Worm (Caenorhabditis elegans) whole organism, L2 larva: Measurements from ENCODE around the gene mrp-7.

Experiments used
- C34F6.9 ChIP-seq: fragments of 150-350 bp; optimal IDR thresholded peaks from 2 replicates; lab custom pipeline; 2014; ENCODE audit warnings: missing biosample characterization, missing genetic modification characterization
- F13H6.1 ChIP-seq: sonication (generic microtip); optimal IDR thresholded peaks from 2 replicates; lab custom pipeline; 2016; ENCODE audit warnings: missing genetic modification characterization, missing compliant biosample characterization
- R02D3.7 ChIP-seq: fragments of 150-350 bp; optimal IDR thresholded peaks from 2 replicates; lab custom pipeline; 2014; ENCODE audit warnings: missing biosample characterization, missing genetic modification characterization
- ZK546.5 ChIP-seq: sonication (generic microtip); optimal IDR thresholded peaks from 2 replicates; lab custom pipeline; 2017; ENCODE audit warnings: missing biosample characterization, missing genetic modification characterization
- aly-2 ChIP-seq: fragments of 150-350 bp; optimal IDR thresholded peaks from 2 replicates; lab custom pipeline; 2014; ENCODE audit warnings: missing biosample characterization, missing genetic modification characterization
- ama-1 ChIP-seq: fragments of 150-350 bp; optimal IDR thresholded peaks from 2 replicates; lab custom pipeline; 2018; ENCODE audit warnings: inconsistent platforms
- ceh-16 ChIP-seq: fragments of 150-350 bp; optimal IDR thresholded peaks from 2 replicates; lab custom pipeline; 2014; ENCODE audit warnings: missing biosample characterization, missing genetic modification characterization
- crh-2 ChIP-seq: sonication (generic microtip); optimal IDR thresholded peaks from 2 replicates; lab custom pipeline; 2017; ENCODE audit warnings: missing biosample characterization, missing genetic modification characterization
- dmd-4 ChIP-seq: sonication (generic microtip); optimal IDR thresholded peaks from 2 replicates; lab custom pipeline; 2017; ENCODE audit warnings: missing biosample characterization, missing genetic modification characterization
- egl-27 ChIP-seq: sonication (generic microtip); optimal IDR thresholded peaks from 3 replicates; lab custom pipeline; 2017; ENCODE audit warnings: missing biosample characterization, missing genetic modification reagents, missing genetic modification characterization
- elt-3 ChIP-seq: sonication (generic microtip); optimal IDR thresholded peaks from 2 replicates; lab custom pipeline; 2017; ENCODE audit warnings: missing biosample characterization, missing genetic modification characterization
- fos-1 ChIP-seq: fragments of 150-350 bp; optimal IDR thresholded peaks from 2 replicates; lab custom pipeline; 2014; ENCODE audit warnings: missing biosample characterization, missing genetic modification characterization
- gmeb-1 ChIP-seq: fragments of 150-350 bp; optimal IDR thresholded peaks from 2 replicates; lab custom pipeline; 2014; ENCODE audit warnings: missing biosample characterization, missing genetic modification characterization
- lin-13 ChIP-seq: fragments of 150-350 bp; optimal IDR thresholded peaks from 2 replicates; lab custom pipeline; 2014; ENCODE audit warnings: missing biosample characterization, missing genetic modification reagents, missing genetic modification characterization
- lin-39 ChIP-seq: fragments of 150-350 bp; optimal IDR thresholded peaks from 2 replicates; lab custom pipeline; 2014; ENCODE audit warnings: missing biosample characterization, missing genetic modification reagents, missing genetic modification characterization
- mab-5 ChIP-seq: fragments of 150-350 bp; optimal IDR thresholded peaks from 2 replicates; lab custom pipeline; 2014; ENCODE audit warnings: missing biosample characterization, missing genetic modification characterization
- mbf-1 ChIP-seq: sonication (generic microtip); optimal IDR thresholded peaks from 2 replicates; lab custom pipeline; 2017; ENCODE audit warnings: missing biosample characterization, missing genetic modification characterization
- nhr-10 ChIP-seq: sonication (generic microtip); optimal IDR thresholded peaks from 2 replicates; lab custom pipeline; 2017; ENCODE audit warnings: missing biosample characterization, missing genetic modification characterization
- nhr-12 ChIP-seq: fragments of 150-350 bp; optimal IDR thresholded peaks from 2 replicates; lab custom pipeline; 2014; ENCODE audit warnings: missing biosample characterization, missing genetic modification characterization
- nhr-129 ChIP-seq: fragments of 150-350 bp; optimal IDR thresholded peaks from 2 replicates; lab custom pipeline; 2014; ENCODE audit warnings: missing biosample characterization, missing genetic modification characterization
- nhr-21 ChIP-seq: fragments of 150-350 bp; optimal IDR thresholded peaks from 2 replicates; lab custom pipeline; 2014; ENCODE audit warnings: missing biosample characterization, missing genetic modification characterization
- nhr-237 ChIP-seq: fragments of 150-350 bp; optimal IDR thresholded peaks from 2 replicates; lab custom pipeline; 2014; ENCODE audit warnings: missing biosample characterization, missing genetic modification characterization
- nhr-25 ChIP-seq: fragments of 150-350 bp; sonication (generic microtip); optimal IDR thresholded peaks from 3 replicates; lab custom pipeline; 2014; ENCODE audit warnings: missing biosample characterization, missing genetic modification characterization
- nhr-6 ChIP-seq: fragments of 150-350 bp; optimal IDR thresholded peaks from 2 replicates; lab custom pipeline; 2014; ENCODE audit warnings: missing biosample characterization, missing genetic modification characterization
- nhr-77 ChIP-seq: fragments of 150-350 bp; optimal IDR thresholded peaks from 2 replicates; lab custom pipeline; 2014; ENCODE audit warnings: missing biosample characterization, missing genetic modification characterization
- skn-1 ChIP-seq: sonication (generic microtip); optimal IDR thresholded peaks from 2 replicates; lab custom pipeline; 2017; ENCODE audit warnings: missing biosample characterization, missing genetic modification characterization
- sma-3 ChIP-seq: sonication (generic microtip); optimal IDR thresholded peaks from 2 replicates; lab custom pipeline; 2016; ENCODE audit warnings: missing genetic modification reagents, missing genetic modification characterization, missing compliant biosample characterization
- sma-9 ChIP-seq, 2 experiments: fragments of 150-350 bp in 1 of 2; sonication (generic microtip) in 1 of 2; optimal IDR thresholded peaks; 2 replicates each; lab custom pipeline; 2014 to 2016; ENCODE audit warnings: missing genetic modification characterization in 2 of 2, mild to moderate bottlenecking in 1 of 2, missing biosample characterization in 1 of 2, missing compliant biosample characterization in 1 of 2, missing genetic modification reagents in 1 of 2, moderate library complexity in 1 of 2
- snpc-4 ChIP-seq: fragments of 150-350 bp; optimal IDR thresholded peaks from 2 replicates; lab custom pipeline; 2014; ENCODE audit warnings: missing biosample characterization, missing genetic modification characterization
- unc-39 ChIP-seq: fragments of 150-350 bp; optimal IDR thresholded peaks from 2 replicates; lab custom pipeline; 2014; ENCODE audit warnings: missing biosample characterization, missing genetic modification characterization
- zag-1 ChIP-seq: fragments of 150-350 bp; optimal IDR thresholded peaks from 2 replicates; lab custom pipeline; 2014; ENCODE audit warnings: missing biosample characterization, missing genetic modification characterization

The mrp-7 gene

ce11 chrV:19673298-19673903 is 1.2 kb upstream of the mrp-7 start:
- TF ChIP-seq fos-1 (peak; percentile 50), skn-1 (tag; lab: Kevin White, UChicago) (peak; percentile 59), dmd-4 (tag; lab: Kevin White, UChicago) (no peak)

- TF ChIP-seq snpc-4 (tag; lab: Kevin White, UChicago) (no peak), unc-39 (tag; lab: Kevin White, UChicago) (no peak), nhr-25 (tag; lab: Kevin White, UChicago) (no peak), mab-5 (no peak), F13H6.1 (tag; lab: Kevin White, UChicago) (no peak), ama-1 (lab: Kevin White, UChicago) (no peak), gmeb-1 (tag; lab: Kevin White, UChicago) (no peak), nhr-129 (tag; lab: Kevin White, UChicago) (no peak), elt-3 (tag; lab: Kevin White, UChicago) (no peak), lin-39 (tag; lab: Kevin White, UChicago) (no peak), C34F6.9 (tag; lab: Kevin White, UChicago) (no peak), sma-9 (GFP tag; optimal IDR thresholded peaks at IDR 0.05; lab: Kevin White, UChicago) (no peak), sma-9 (tag; optimal IDR thresholded peaks at IDR 0.05; lab: Kevin White, UChicago) (no peak), nhr-237 (tag; lab: Kevin White, UChicago) (no peak), ceh-16 (tag; lab: Kevin White, UChicago) (no peak), aly-2 (tag; lab: Kevin White, UChicago) (no peak), nhr-10 (tag; lab: Kevin White, UChicago) (no peak), nhr-21 (tag; lab: Kevin White, UChicago) (no peak)
Observed at ce11 chrV:19691271-19691886, 16.7 kb downstream of the mrp-7 start.

- TF ChIP-seq zag-1 (tag; lab: Kevin White, UChicago), result no peak
Observed at ce11 chrV:19691954-19692353, 17.3 kb downstream of the mrp-7 start.

ce11 chrV:19697348-19698172 is 22.9 kb downstream of the mrp-7 start, which contains the start of the genes Y43F8C.13 and ani-3:
Gene Y43F8C.13, minus strand, starts transcription at chrV:19697398.
Gene ani-3, plus strand, starts transcription at chrV:19697732.
- TF ChIP-seq fos-1 (peak; percentile 80), lin-13 (GFP tag; lab: Kevin White, UChicago) (no peak), nhr-12 (tag; lab: Kevin White, UChicago) (no peak), sma-3 (GFP tag; lab: Kevin White, UChicago) (no peak), ZK546.5 (no peak)
- TF ChIP-seq, all 48 proteins: peak for 1

- no peak for TF ChIP-seq lin-39 (tag; lab: Kevin White, UChicago)
- TF ChIP-seq nhr-6, result no peak
- TF ChIP-seq nhr-129 (tag; lab: Kevin White, UChicago), result no peak
- TF ChIP-seq nhr-10 (tag; lab: Kevin White, UChicago), result no peak
- TF ChIP-seq sma-9 (GFP tag; optimal IDR thresholded peaks at IDR 0.05; lab: Kevin White, UChicago), result no peak
- TF ChIP-seq sma-9 (tag; optimal IDR thresholded peaks at IDR 0.05; lab: Kevin White, UChicago), result no peak
- TF ChIP-seq fos-1, result no peak
- no peak for TF ChIP-seq nhr-77 (tag; lab: Kevin White, UChicago)
- no peak for TF ChIP-seq mbf-1 (tag; lab: Kevin White, UChicago)
- TF ChIP-seq gmeb-1 (tag; lab: Kevin White, UChicago), result no peak
- TF ChIP-seq crh-2 (tag; lab: Kevin White, UChicago), result no peak
- TF ChIP-seq nhr-237 (tag; lab: Kevin White, UChicago), result no peak
- no peak for TF ChIP-seq egl-27
- no peak for TF ChIP-seq nhr-12 (tag; lab: Kevin White, UChicago)
- TF ChIP-seq C34F6.9 (tag; lab: Kevin White, UChicago), result no peak
- no peak for TF ChIP-seq ama-1 (lab: Kevin White, UChicago)
- no peak for TF ChIP-seq skn-1 (tag; lab: Kevin White, UChicago)
- TF ChIP-seq mab-5, result no peak
- no peak for TF ChIP-seq R02D3.7 (tag; lab: Kevin White, UChicago)
- TF ChIP-seq, all 48 proteins: peak for 0
Observed at ce11 chrV:19708849-19709248, 34.2 kb downstream of the mrp-7 start, which contains the start of gene srv-3. Gene srv-3, minus strand, starts transcription at chrV:19708949.
